Worm (Caenorhabditis elegans) whole organism, L1 larva: ENCODE results near the gene F07F6.7.
A peak's percentile ranks its signal among the peaks of the same experiment; 100 is the strongest.

Source experiments
- C04F5.9 ChIP-seq: sonication (generic microtip); optimal IDR thresholded peaks from 2 replicates; lab custom pipeline; 2016; ENCODE audit warnings: missing genetic modification characterization, missing compliant biosample characterization
- C16A3.4 ChIP-seq: fragments of 150-350 bp; optimal IDR thresholded peaks from 2 replicates; lab custom pipeline; 2014; ENCODE audit warnings: missing biosample characterization, missing genetic modification characterization
- F16B12.6 ChIP-seq: fragments of 150-350 bp; optimal IDR thresholded peaks from 2 replicates; lab custom pipeline; 2014; ENCODE audit warnings: missing biosample characterization, missing genetic modification characterization
- Y116A8C.19 ChIP-seq: sonication (generic microtip); optimal IDR thresholded peaks from 2 replicates; lab custom pipeline; 2016; ENCODE audit warnings: missing compliant biosample characterization, missing genetic modification characterization, borderline replicate concordance
- aha-1 ChIP-seq: fragments of 150-350 bp; optimal IDR thresholded peaks from 2 replicates; lab custom pipeline; 2014; ENCODE audit warnings: missing biosample characterization, missing genetic modification characterization
- ama-1 ChIP-seq: fragments of 150-350 bp; optimal IDR thresholded peaks from 2 replicates; lab custom pipeline; 2014
- ceh-63 ChIP-seq: fragments of 200-800 bp; sonication (Bioruptor generic); optimal IDR thresholded peaks from 2 replicates; lab custom pipeline; 2018; ENCODE audit warnings: mild to moderate bottlenecking, missing genetic modification characterization, missing compliant biosample characterization
- ceh-82 ChIP-seq, 3 experiments: fragments of 150-350 bp in 1 of 3; sonication (generic microtip) in 2 of 3; optimal IDR thresholded peaks; 2 replicates each; lab custom pipeline; 2014 to 2017; ENCODE audit warnings: missing biosample characterization in 3 of 3, missing genetic modification characterization in 3 of 3
- ces-1 ChIP-seq: fragments of 150-350 bp; optimal IDR thresholded peaks from 2 replicates; lab custom pipeline; 2014; ENCODE audit warnings: missing biosample characterization, missing genetic modification reagents, missing genetic modification characterization
- dsc-1 ChIP-seq: sonication (generic microtip); optimal IDR thresholded peaks from 2 replicates; lab custom pipeline; 2016; ENCODE audit warnings: mild to moderate bottlenecking, missing genetic modification characterization, missing compliant biosample characterization
- egl-27 ChIP-seq, 2 experiments: fragments of 150-350 bp in 1 of 2; sonication (generic microtip); optimal IDR thresholded peaks; 3 replicates each; lab custom pipeline; 2017 to 2018; ENCODE audit warnings: missing biosample characterization in 2 of 2, missing genetic modification characterization in 2 of 2, missing genetic modification reagents in 2 of 2
- elt-2 ChIP-seq: sonication (generic microtip); optimal IDR thresholded peaks from 2 replicates; lab custom pipeline; 2016; ENCODE audit warnings: missing genetic modification characterization, mild to moderate bottlenecking, inconsistent platforms, missing compliant biosample characterization, missing genetic modification reagents
- elt-3 ChIP-seq, 6 experiments: fragments of 150-350 bp in 1 of 6; sonication (generic microtip); optimal IDR thresholded peaks; 2 replicates each; lab custom pipeline; 2017 to 2018; ENCODE audit warnings: missing biosample characterization in 6 of 6, missing genetic modification characterization in 6 of 6, inconsistent platforms in 1 of 6
- ets-5 ChIP-seq: fragments of 200-800 bp; sonication (Bioruptor generic); IDR thresholded peaks from 2 replicates; pipeline ENCODE4 v1.3.6; 2022; ENCODE audit warnings: missing genetic modification characterization, missing compliant biosample characterization
- fkh-4 ChIP-seq: sonication (generic microtip); optimal IDR thresholded peaks from 2 replicates; lab custom pipeline; 2016; ENCODE audit warnings: missing compliant biosample characterization, missing genetic modification characterization, borderline replicate concordance
- fkh-8 ChIP-seq: sonication (generic microtip); optimal IDR thresholded peaks from 2 replicates; lab custom pipeline; 2016; ENCODE audit warnings: mild to moderate bottlenecking, missing genetic modification characterization, missing compliant biosample characterization
- grh-1 ChIP-seq: fragments of 200-800 bp; sonication (Bioruptor generic); IDR thresholded peaks from 2 replicates; pipeline ENCODE4 v1.3.6; 2022; ENCODE audit warnings: missing genetic modification reagents, missing genetic modification characterization, missing compliant biosample characterization
- hlh-17 ChIP-seq: fragments of 200-800 bp; sonication (Bioruptor generic); optimal IDR thresholded peaks from 2 replicates; lab custom pipeline; 2018; ENCODE audit warnings: missing genetic modification characterization, mild to moderate bottlenecking, missing compliant biosample characterization, moderate library complexity, borderline replicate concordance
- hlh-4 ChIP-seq: sonication (generic microtip); optimal IDR thresholded peaks from 2 replicates; lab custom pipeline; 2016; ENCODE audit warnings: mild to moderate bottlenecking, missing genetic modification characterization, missing compliant biosample characterization
- irx-1 ChIP-seq: sonication (generic microtip); optimal IDR thresholded peaks from 2 replicates; lab custom pipeline; 2016; ENCODE audit warnings: missing genetic modification characterization, missing compliant biosample characterization
- jun-1 ChIP-seq: fragments of 150-350 bp; optimal IDR thresholded peaks from 2 replicates; lab custom pipeline; 2014; ENCODE audit warnings: missing biosample characterization, missing genetic modification reagents, missing genetic modification characterization
- lin-13 ChIP-seq: fragments of 150-350 bp; optimal IDR thresholded peaks from 2 replicates; lab custom pipeline; 2014; ENCODE audit warnings: missing biosample characterization, missing genetic modification reagents, missing genetic modification characterization
- lin-14 ChIP-seq: fragments of 200-800 bp; sonication (Bioruptor generic); optimal IDR thresholded peaks from 2 replicates; lab custom pipeline; 2018; ENCODE audit warnings: mild to moderate bottlenecking, missing genetic modification characterization, moderate library complexity, missing compliant biosample characterization
- lin-35 ChIP-seq, 2 experiments: fragments of 150-350 bp; optimal IDR thresholded peaks; 2 replicates each; lab custom pipeline; 2014; ENCODE audit warnings: missing biosample characterization in 2 of 2, missing genetic modification characterization in 2 of 2, missing genetic modification reagents in 2 of 2
- lin-39 ChIP-seq: fragments of 150-350 bp; optimal IDR thresholded peaks from 2 replicates; lab custom pipeline; 2014; ENCODE audit warnings: missing biosample characterization, missing genetic modification reagents, missing genetic modification characterization
- lir-3 ChIP-seq: sonication (generic microtip); optimal IDR thresholded peaks from 2 replicates; lab custom pipeline; 2016; ENCODE audit warnings: mild to moderate bottlenecking, missing genetic modification characterization, moderate library complexity, missing compliant biosample characterization; ENCODE audit not compliant: poor library complexity
- mab-9 ChIP-seq: fragments of 200-800 bp; sonication (Bioruptor generic); IDR thresholded peaks from 2 replicates; pipeline ENCODE4 v1.3.6; 2022; ENCODE audit warnings: missing genetic modification reagents, missing genetic modification characterization, missing compliant biosample characterization
- mdl-1 ChIP-seq, 2 experiments: fragments of 150-350 bp; optimal IDR thresholded peaks; 2 replicates each; lab custom pipeline; 2014 to 2017; ENCODE audit warnings: missing biosample characterization in 2 of 2, missing genetic modification characterization in 2 of 2, inconsistent platforms in 1 of 2
- mep-1 ChIP-seq: fragments of 150-350 bp; optimal IDR thresholded peaks from 2 replicates; lab custom pipeline; 2014; ENCODE audit warnings: missing biosample characterization, missing genetic modification characterization
- nhr-19 ChIP-seq: fragments of 200-800 bp; sonication (Bioruptor generic); conservative IDR thresholded peaks from 2 replicates; pipeline ENCODE4 v1.3.6; 2022; ENCODE audit warnings: missing genetic modification characterization, missing compliant biosample characterization
- nhr-47 ChIP-seq: sonication (generic microtip); optimal IDR thresholded peaks from 2 replicates; lab custom pipeline; 2016; ENCODE audit warnings: mild to moderate bottlenecking, missing genetic modification characterization, moderate library complexity, missing compliant biosample characterization
- nhr-71 ChIP-seq: sonication (generic microtip); optimal IDR thresholded peaks from 2 replicates; lab custom pipeline; 2016; ENCODE audit warnings: mild to moderate bottlenecking, missing genetic modification characterization, moderate library complexity, missing compliant biosample characterization
- nhr-77 ChIP-seq: fragments of 150-350 bp; optimal IDR thresholded peaks from 2 replicates; lab custom pipeline; 2014; ENCODE audit warnings: missing biosample characterization, missing genetic modification characterization
- nhr-84 ChIP-seq: sonication (generic microtip); optimal IDR thresholded peaks from 2 replicates; lab custom pipeline; 2017; ENCODE audit warnings: missing biosample characterization, missing genetic modification characterization
- nhr-85 ChIP-seq: sonication (generic microtip); peaks from one replicate; lab custom pipeline; 2016; ENCODE audit warnings: missing genetic modification characterization, inconsistent platforms, missing compliant biosample characterization
- nhr-90 ChIP-seq: sonication (generic microtip); optimal IDR thresholded peaks from 2 replicates; lab custom pipeline; 2016; ENCODE audit warnings: mild to moderate bottlenecking, missing genetic modification characterization, missing compliant biosample characterization; ENCODE audit not compliant: poor library complexity
- pag-3 ChIP-seq: sonication (generic microtip); optimal IDR thresholded peaks from 2 replicates; lab custom pipeline; 2017; ENCODE audit warnings: missing genetic modification characterization, mild to moderate bottlenecking, missing compliant biosample characterization, antibody characterized with exemption, borderline replicate concordance; ENCODE audit not compliant: insufficient read depth
- pax-3 ChIP-seq: fragments of 200-800 bp; sonication (Bioruptor generic); optimal IDR thresholded peaks from 2 replicates; lab custom pipeline; 2018; ENCODE audit warnings: mild to moderate bottlenecking, missing genetic modification characterization, moderate library complexity, missing compliant biosample characterization
- rnt-1 ChIP-seq: sonication (generic microtip); optimal IDR thresholded peaks from 2 replicates; lab custom pipeline; 2016; ENCODE audit warnings: mild to moderate bottlenecking, missing genetic modification characterization, moderate library complexity, missing compliant biosample characterization
- skn-1 ChIP-seq: fragments of 150-350 bp; optimal IDR thresholded peaks from 2 replicates; lab custom pipeline; 2014; ENCODE audit warnings: missing biosample characterization, missing genetic modification characterization
- snpc-4 ChIP-seq: fragments of 150-350 bp; optimal IDR thresholded peaks from 2 replicates; lab custom pipeline; 2014; ENCODE audit warnings: missing biosample characterization, missing genetic modification characterization
- snu-23 ChIP-seq: sonication (generic microtip); optimal IDR thresholded peaks from 2 replicates; lab custom pipeline; 2016; ENCODE audit warnings: missing genetic modification characterization, missing compliant biosample characterization
- sox-4 ChIP-seq: sonication (generic microtip); optimal IDR thresholded peaks from 2 replicates; lab custom pipeline; 2016; ENCODE audit warnings: missing genetic modification characterization, missing compliant biosample characterization
- sup-37 ChIP-seq: fragments of 200-800 bp; sonication (Bioruptor generic); optimal IDR thresholded peaks from 2 replicates; lab custom pipeline; 2018; ENCODE audit warnings: mild to moderate bottlenecking, missing genetic modification characterization, missing compliant biosample characterization
- swsn-7 ChIP-seq: sonication (generic microtip); optimal IDR thresholded peaks from 2 replicates; lab custom pipeline; 2016; ENCODE audit warnings: missing genetic modification characterization, missing compliant biosample characterization
- unc-30 ChIP-seq: sonication (generic microtip); optimal IDR thresholded peaks from 2 replicates; lab custom pipeline; 2017; ENCODE audit warnings: missing biosample characterization, missing genetic modification characterization
- unc-62 ChIP-seq: fragments of 150-350 bp; optimal IDR thresholded peaks from 2 replicates; lab custom pipeline; 2014; ENCODE audit warnings: missing biosample characterization, missing genetic modification reagents, missing genetic modification characterization
- unc-86 ChIP-seq: sonication (generic microtip); optimal IDR thresholded peaks from 2 replicates; lab custom pipeline; 2016; ENCODE audit warnings: missing genetic modification characterization, missing compliant biosample characterization
- unc-98 ChIP-seq: fragments of 200-800 bp; sonication (Bioruptor generic); IDR thresholded peaks from 2 replicates; pipeline ENCODE4 v1.3.6; 2022; ENCODE audit warnings: missing genetic modification characterization, missing compliant biosample characterization
- vab-15 ChIP-seq: sonication (generic microtip); optimal IDR thresholded peaks from 2 replicates; lab custom pipeline; 2017; ENCODE audit warnings: missing genotype, mild to moderate bottlenecking, missing genetic modification characterization, missing compliant biosample characterization
- xbp-1 ChIP-seq: sonication (generic microtip); optimal IDR thresholded peaks from 2 replicates; lab custom pipeline; 2016; ENCODE audit warnings: missing genetic modification characterization, missing compliant biosample characterization
- zag-1 ChIP-seq: fragments of 150-350 bp; optimal IDR thresholded peaks from 2 replicates; lab custom pipeline; 2014; ENCODE audit warnings: missing biosample characterization, missing genetic modification characterization

The F07F6.7 gene

DNA sequence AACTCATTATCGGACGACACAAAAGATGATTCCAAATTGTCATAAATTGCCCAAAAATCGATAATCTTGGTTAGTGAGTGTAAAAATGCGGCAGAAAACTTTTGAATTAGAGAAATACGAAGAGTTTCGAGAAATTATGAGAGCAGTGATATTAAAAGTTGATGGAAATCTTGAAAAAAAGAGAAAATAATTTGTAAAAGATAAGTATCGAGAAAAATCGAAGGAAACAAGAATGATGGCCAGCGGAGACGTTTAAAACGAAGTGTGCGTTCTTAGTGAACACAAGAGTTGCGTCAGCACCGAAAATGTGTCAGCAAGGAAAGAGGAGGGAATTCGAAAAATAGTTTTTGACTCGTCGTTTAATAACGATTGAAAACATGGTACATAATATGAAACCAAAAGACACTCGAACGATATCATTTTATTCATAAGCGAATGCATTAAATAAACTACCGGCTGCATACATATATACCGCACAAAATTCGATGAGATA lies 33.8 kb downstream of the F07F6.7 start, which contains the start of gene ndx-6 (continued):
- TF ChIP-seq elt-3 (tag; optimal IDR thresholded peaks at IDR 0.05; lab: Kevin White, UChicago): peak in 2 of 6 experiments; percentile 73 to 87
- TF ChIP-seq Y116A8C.19 (tag; lab: Kevin White, UChicago): no peak
- TF ChIP-seq snu-23 (GFP tag; lab: Kevin White, UChicago): peak; percentile 93
- peak; percentile 82 for TF ChIP-seq skn-1 (tag; lab: Kevin White, UChicago)
- no peak for TF ChIP-seq pag-3 (tag; lab: Kevin White, UChicago)
- peak; percentile 76 for TF ChIP-seq unc-86 (tag; lab: Kevin White, UChicago)
- no peak for TF ChIP-seq aha-1 (tag; lab: Kevin White, UChicago)
- no peak for TF ChIP-seq unc-30 (tag; lab: Kevin White, UChicago)
- TF ChIP-seq fkh-8: peak; percentile 80
- TF ChIP-seq rnt-1 (tag; lab: Kevin White, UChicago): peak; percentile 93
- TF ChIP-seq unc-98 (GFP tag; lab: Robert Waterston, UW): no peak
- TF ChIP-seq hlh-17 (GFP tag; lab: Kevin White, UChicago): no peak
- peak; percentile 88 for TF ChIP-seq xbp-1
- TF ChIP-seq nhr-47 (tag; lab: Kevin White, UChicago): peak; percentile 90
- peak; percentile 81 to 88 (median 84) for TF ChIP-seq ceh-82 (tag; optimal IDR thresholded peaks at IDR 0.05; lab: Kevin White, UChicago)
- TF ChIP-seq sup-37 (GFP tag; lab: Kevin White, UChicago): no peak
- TF ChIP-seq ceh-63 (GFP tag; lab: Kevin White, UChicago): no peak
- peak; percentile 87 for TF ChIP-seq swsn-7
- peak; percentile 52 for TF ChIP-seq nhr-77 (tag; lab: Kevin White, UChicago)
- TF ChIP-seq lin-35 (GFP tag; optimal IDR thresholded peaks at IDR 0.05; lab: Kevin White, UChicago): peak; percentile 99 to 100
- TF ChIP-seq C16A3.4 (tag; lab: Kevin White, UChicago): peak; percentile 90
- peak; percentile 75 for TF ChIP-seq ama-1 (lab: Kevin White, UChicago)
- TF ChIP-seq grh-1: peak; percentile 60
- TF ChIP-seq nhr-90: peak; percentile 88
- peak; percentile 88 for TF ChIP-seq lin-14 (GFP tag; lab: Kevin White, UChicago)
- no peak for TF ChIP-seq fkh-4 (tag; lab: Kevin White, UChicago)
- peak in 1 of 2 experiments; percentile 65 for TF ChIP-seq mdl-1 (tag; optimal IDR thresholded peaks at IDR 0.05; lab: Kevin White, UChicago)
- TF ChIP-seq nhr-85: peak; percentile 93
- TF ChIP-seq unc-62: no peak
- no peak for TF ChIP-seq vab-15 (tag; lab: Kevin White, UChicago)
- peak; percentile 92 for TF ChIP-seq mep-1
- no peak for TF ChIP-seq hlh-4 (tag; lab: Kevin White, UChicago)
- TF ChIP-seq lin-13 (GFP tag; lab: Kevin White, UChicago): peak; percentile 77
- peak; percentile 87 for TF ChIP-seq nhr-19
- TF ChIP-seq jun-1 (tag; lab: Kevin White, UChicago): peak; percentile 80
- TF ChIP-seq nhr-71 (tag; lab: Kevin White, UChicago): peak; percentile 90
- TF ChIP-seq C04F5.9: peak; percentile 33
- peak; percentile 88 for TF ChIP-seq dsc-1 (tag; lab: Kevin White, UChicago)
- TF ChIP-seq egl-27 (tag; optimal IDR thresholded peaks at IDR 0.05; lab: Kevin White, UChicago): no peak
- no peak for TF ChIP-seq ces-1 (GFP tag; lab: Kevin White, UChicago)
- no peak for TF ChIP-seq zag-1
- TF ChIP-seq mab-9 (GFP tag; lab: Robert Waterston, UW): peak; percentile 39; the same call in 1 of the 2 replicates
- peak; percentile 78 for TF ChIP-seq snpc-4 (tag; lab: Kevin White, UChicago)
- TF ChIP-seq F16B12.6 (tag; lab: Kevin White, UChicago): peak; percentile 67
- peak; percentile 86 for TF ChIP-seq elt-2 (tag; lab: Kevin White, UChicago)
- peak; percentile 65 for TF ChIP-seq lin-39
- TF ChIP-seq irx-1 (tag; lab: Kevin White, UChicago): peak; percentile 47
- TF ChIP-seq nhr-84 (tag; lab: Kevin White, UChicago): no peak
- peak; percentile 32 for TF ChIP-seq sox-4 (tag; lab: Kevin White, UChicago)
- peak; percentile 62 for TF ChIP-seq lir-3
- TF ChIP-seq ets-5 (GFP tag; lab: Robert Waterston, UW): no peak
- peak; percentile 7 for TF ChIP-seq pax-3 (tag; lab: Kevin White, UChicago)
